Worm (Caenorhabditis elegans) whole organism, late embryonic: Measurements from ENCODE around the gene clec-164.

Source experiments
- C08G9.2 ChIP-seq: sonication (generic microtip); optimal IDR thresholded peaks from 2 replicates; lab custom pipeline; 2016; ENCODE audit warnings: mild to moderate bottlenecking, missing genetic modification characterization, moderate library complexity, missing compliant biosample characterization
- F13H6.1 ChIP-seq: sonication (generic microtip); optimal IDR thresholded peaks from 2 replicates; lab custom pipeline; 2016; ENCODE audit warnings: missing genetic modification characterization, missing compliant biosample characterization
- ahr-1 ChIP-seq: sonication (generic microtip); optimal IDR thresholded peaks from 2 replicates; lab custom pipeline; 2016; ENCODE audit warnings: missing genetic modification characterization, missing compliant biosample characterization
- ceh-19 ChIP-seq: fragments of 200-800 bp; sonication (Bioruptor generic); optimal IDR thresholded peaks from 2 replicates; lab custom pipeline; 2018; ENCODE audit warnings: mild to moderate bottlenecking, missing genetic modification characterization, missing compliant biosample characterization
- ceh-22 ChIP-seq: sonication (generic microtip); optimal IDR thresholded peaks from 2 replicates; lab custom pipeline; 2017; ENCODE audit warnings: missing biosample characterization, missing genetic modification characterization
- ceh-24 ChIP-seq: sonication (generic microtip); optimal IDR thresholded peaks from 2 replicates; lab custom pipeline; 2016; ENCODE audit warnings: mild to moderate bottlenecking, missing genetic modification characterization, missing compliant biosample characterization
- ceh-31 ChIP-seq: sonication (generic microtip); optimal IDR thresholded peaks from 2 replicates; lab custom pipeline; 2016; ENCODE audit warnings: missing genetic modification characterization, missing compliant biosample characterization
- ceh-45 ChIP-seq: fragments of 200-800 bp; sonication (Bioruptor generic); IDR thresholded peaks from 2 replicates; pipeline ENCODE4 v1.3.6; 2022; ENCODE audit warnings: missing genetic modification reagents, missing genetic modification characterization, missing compliant biosample characterization
- ceh-6 ChIP-seq: fragments of 200-800 bp; sonication (Bioruptor generic); optimal IDR thresholded peaks from 2 replicates; lab custom pipeline; 2018; ENCODE audit warnings: mild to moderate bottlenecking, missing genetic modification characterization, missing compliant biosample characterization
- gmeb-2 ChIP-seq: sonication (generic microtip); optimal IDR thresholded peaks from 2 replicates; lab custom pipeline; 2016; ENCODE audit warnings: missing genetic modification characterization, inconsistent platforms, missing compliant biosample characterization
- hlh-30 ChIP-seq: sonication (generic microtip); optimal IDR thresholded peaks from 2 replicates; lab custom pipeline; 2017; ENCODE audit warnings: antibody characterized with exemption, missing genetic modification characterization, missing compliant biosample characterization; ENCODE audit not compliant: insufficient read depth
- hlh-6 ChIP-seq: sonication (generic microtip); optimal IDR thresholded peaks from 2 replicates; lab custom pipeline; 2016; ENCODE audit warnings: missing genotype, missing genetic modification characterization, missing compliant biosample characterization
- madf-2 ChIP-seq: sonication (generic microtip); optimal IDR thresholded peaks from 2 replicates; lab custom pipeline; 2017; ENCODE audit warnings: missing genetic modification characterization, missing compliant biosample characterization
- nhr-232 ChIP-seq: sonication (generic microtip); optimal IDR thresholded peaks from 2 replicates; lab custom pipeline; 2016; ENCODE audit warnings: missing genetic modification characterization, missing compliant biosample characterization
- pat-9 ChIP-seq: fragments of 200-800 bp; sonication (Bioruptor generic); optimal IDR thresholded peaks from 2 replicates; lab custom pipeline; 2018; ENCODE audit warnings: mild to moderate bottlenecking, missing genetic modification characterization, moderate library complexity, missing compliant biosample characterization
- pha-4 ChIP-seq: fragments of 150-350 bp; optimal IDR thresholded peaks from 2 replicates; lab custom pipeline; 2018; ENCODE audit warnings: missing biosample characterization, missing genetic modification reagents, missing genetic modification characterization
- pros-1 ChIP-seq: fragments of 150-350 bp; optimal IDR thresholded peaks from 2 replicates; lab custom pipeline; 2014; ENCODE audit warnings: missing biosample characterization, missing genetic modification reagents, missing genetic modification characterization
- ref-2 ChIP-seq: sonication (generic microtip); optimal IDR thresholded peaks from 2 replicates; lab custom pipeline; 2016; ENCODE audit warnings: missing genetic modification characterization, missing compliant biosample characterization
- sox-4 ChIP-seq: sonication (generic microtip); optimal IDR thresholded peaks from 2 replicates; lab custom pipeline; 2017; ENCODE audit warnings: mild to moderate bottlenecking, missing genetic modification characterization, inconsistent platforms, missing compliant biosample characterization
- syd-9 ChIP-seq: sonication (generic microtip); optimal IDR thresholded peaks from 2 replicates; lab custom pipeline; 2016; ENCODE audit warnings: mild to moderate bottlenecking, missing genetic modification characterization, moderate library complexity, missing compliant biosample characterization
- tbx-2 ChIP-seq: sonication (generic microtip); optimal IDR thresholded peaks from 2 replicates; lab custom pipeline; 2016; ENCODE audit warnings: missing genetic modification characterization, missing compliant biosample characterization
- unc-3 ChIP-seq, 2 experiments: fragments of 200-800 bp in 1 of 2; sonication (Bioruptor generic) in 1 of 2; sonication (generic microtip) in 1 of 2; conservative IDR thresholded peaks in 1 of 2; optimal IDR thresholded peaks in 1 of 2; 2 replicates each; pipeline versions ENCODE4 v1.3.6 to Lab custom; 2016 to 2022; ENCODE audit warnings: missing compliant biosample characterization in 2 of 2, missing genetic modification characterization in 2 of 2, missing genetic modification reagents in 1 of 2
- unc-55 ChIP-seq: sonication (generic microtip); optimal IDR thresholded peaks from 2 replicates; lab custom pipeline; 2017; ENCODE audit warnings: missing biosample characterization, missing genetic modification reagents, missing genetic modification characterization
- unc-86 ChIP-seq: sonication (generic microtip); optimal IDR thresholded peaks from 2 replicates; lab custom pipeline; 2016; ENCODE audit warnings: missing genetic modification characterization, missing compliant biosample characterization
- ztf-16 ChIP-seq: sonication (generic microtip); optimal IDR thresholded peaks from 2 replicates; lab custom pipeline; 2017; ENCODE audit warnings: missing genetic modification characterization, missing compliant biosample characterization

The clec-164 gene

DNA sequence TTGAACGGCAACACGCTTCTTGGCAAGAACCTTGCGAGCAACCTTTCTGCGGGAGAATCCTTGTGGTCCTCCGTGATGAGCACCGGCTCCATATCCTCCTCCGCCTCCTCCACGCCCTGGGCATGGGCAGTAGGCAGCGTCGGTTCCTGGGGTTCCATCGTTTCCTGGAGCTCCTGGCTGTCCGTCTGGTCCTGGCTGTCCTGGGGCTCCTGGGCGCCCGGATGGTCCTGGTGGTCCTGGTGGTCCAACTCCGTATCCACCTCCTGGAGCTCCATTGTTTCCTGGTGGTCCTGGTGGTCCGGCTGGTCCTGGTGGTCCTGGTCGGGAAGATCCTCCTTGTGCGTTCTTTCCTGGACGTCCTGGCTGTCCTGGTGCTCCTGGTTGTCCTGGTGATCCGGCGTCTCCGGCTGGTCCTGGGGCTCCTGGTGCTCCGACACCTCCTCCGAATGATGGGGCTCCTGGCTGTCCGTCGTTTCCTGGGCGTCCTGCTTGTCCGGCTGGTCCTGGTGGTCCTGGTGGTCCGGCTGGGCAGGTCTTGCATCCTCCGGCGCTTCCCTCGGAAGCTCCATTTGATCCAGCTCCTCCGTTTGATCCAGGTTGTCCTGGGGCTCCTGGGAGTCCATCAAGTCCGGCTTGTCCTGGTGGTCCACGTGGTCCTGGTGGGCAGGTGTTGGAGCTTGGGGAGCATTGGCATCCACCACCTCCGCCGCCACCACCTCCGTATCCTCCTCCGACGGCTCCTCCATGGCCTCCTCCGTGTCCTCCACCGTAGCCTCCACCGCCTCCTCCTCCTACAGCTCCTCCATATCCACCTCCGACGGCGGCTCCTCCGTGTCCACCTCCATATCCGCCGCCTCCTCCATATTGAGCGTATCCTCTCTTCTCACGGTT, 46.3 kb downstream of the clec-164 start:
- no peak for TF ChIP-seq ceh-24 (tag; lab: Kevin White, UChicago)
- TF ChIP-seq ahr-1 = no peak
- TF ChIP-seq pha-4 = no peak
- TF ChIP-seq unc-3 (GFP tag; conservative IDR thresholded peaks at IDR 0.05; lab: Robert Waterston, UW) = no peak
- TF ChIP-seq unc-3 (tag; optimal IDR thresholded peaks at IDR 0.05; lab: Kevin White, UChicago) = no peak
- TF ChIP-seq pros-1 (tag; lab: Kevin White, UChicago) = no peak
- no peak for TF ChIP-seq F13H6.1
- no peak for TF ChIP-seq ceh-31 (tag; lab: Kevin White, UChicago)
- TF ChIP-seq syd-9 (tag; lab: Kevin White, UChicago) = no peak
- TF ChIP-seq hlh-30 (tag; lab: Kevin White, UChicago) = no peak
- no peak for TF ChIP-seq gmeb-2 (tag; lab: Kevin White, UChicago)

DNA sequence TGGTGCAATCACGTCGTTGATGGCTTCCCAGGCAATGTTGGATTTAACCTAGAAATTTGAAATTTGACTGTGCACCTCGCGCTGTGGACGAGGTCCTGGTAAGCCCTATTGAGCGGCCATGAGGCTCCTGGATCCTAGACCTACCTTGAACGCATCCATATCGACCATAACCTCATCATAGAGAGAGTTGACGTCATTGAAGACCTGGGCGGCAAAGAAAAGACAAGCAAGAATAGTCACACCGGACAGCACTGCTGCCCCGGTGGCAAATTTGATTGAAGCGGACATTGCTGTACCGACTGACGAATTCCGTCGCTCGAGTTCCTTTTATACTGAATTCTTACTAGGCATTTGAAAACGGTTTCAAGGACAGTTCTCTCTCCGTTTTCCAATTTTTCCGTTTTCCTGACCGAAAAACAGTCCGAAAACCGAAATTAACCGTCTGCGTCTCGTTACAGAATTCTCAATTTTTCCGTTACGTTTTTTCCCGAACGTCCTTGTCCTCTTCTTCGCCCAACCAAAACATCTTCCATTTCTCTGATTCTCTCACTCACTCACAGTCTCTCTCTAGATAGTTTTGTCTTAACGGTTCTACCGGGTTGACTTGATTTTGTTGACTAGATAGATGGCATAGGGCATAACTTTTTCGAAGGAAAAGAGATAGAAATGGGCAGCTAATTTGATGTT, 47.1 kb downstream of the clec-164 start, which contains the start of gene col-103:
Gene col-103, minus strand, starts transcription at position 302 of the 687 bp plus-strand sequence.
- TF ChIP-seq sox-4 (tag; lab: Kevin White, UChicago) = no peak
- TF ChIP-seq unc-55 (GFP tag; lab: Kevin White, UChicago) = no peak
- no peak for TF ChIP-seq ceh-22 (tag; lab: Kevin White, UChicago)
- TF ChIP-seq pat-9 (tag; lab: Kevin White, UChicago) = no peak
- no peak for TF ChIP-seq gmeb-2 (tag; lab: Kevin White, UChicago)
- TF ChIP-seq syd-9 (tag; lab: Kevin White, UChicago) = no peak
- no peak for TF ChIP-seq ceh-6 (GFP tag; lab: Kevin White, UChicago)
- TF ChIP-seq ref-2 (tag; lab: Kevin White, UChicago) = no peak
- TF ChIP-seq ceh-31 (tag; lab: Kevin White, UChicago) = no peak
- no peak for TF ChIP-seq nhr-232
- TF ChIP-seq C08G9.2 = no peak
- TF ChIP-seq unc-86 (tag; lab: Kevin White, UChicago) = no peak
- TF ChIP-seq hlh-6 = no peak
- no peak for TF ChIP-seq ceh-19 (GFP tag; lab: Kevin White, UChicago)
- no peak for TF ChIP-seq ztf-16 (tag; lab: Kevin White, UChicago)
- TF ChIP-seq ceh-45 (GFP tag; lab: Robert Waterston, UW) = no peak
- TF ChIP-seq madf-2 (tag; lab: Kevin White, UChicago) = no peak
- TF ChIP-seq hlh-30 (tag; lab: Kevin White, UChicago) = no peak
- TF ChIP-seq tbx-2 (tag; lab: Kevin White, UChicago) = no peak
